Fruit fly (Drosophila melanogaster): ENCODE results near the gene CG43232.

Gene CG43232

DNA sequence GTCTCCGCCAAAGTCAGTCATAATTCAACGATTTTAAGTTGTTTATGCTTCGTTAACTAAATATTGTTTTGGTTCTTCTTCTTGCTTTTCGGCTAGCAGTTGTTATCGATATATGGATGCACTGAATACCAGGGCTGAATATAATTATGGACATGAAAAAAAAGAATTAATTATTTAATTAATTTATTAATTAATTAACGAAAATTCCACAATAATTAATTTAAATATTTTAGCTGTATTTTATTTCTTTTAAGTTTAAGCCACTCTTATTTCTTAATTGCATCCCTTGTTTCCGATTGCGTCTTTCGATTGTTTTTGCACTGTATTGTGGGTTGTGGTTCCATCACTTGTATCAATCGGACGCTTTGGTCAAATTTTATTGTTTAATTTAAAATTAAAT is 18.2 kb downstream of the CG43232 start, which contains the start of the genes Gas41 and SA1 (continued):
- TF ChIP-seq gce (GFP tag; IDR thresholded peaks at IDR 0.05): peak; percentile 67; the same call in 1 of the 3 replicates
- no peak for TF ChIP-seq Stat92E (GFP tag; optimal IDR thresholded peaks at IDR 0.05)
- TF ChIP-seq CG34376 (GFP tag; optimal IDR thresholded peaks at IDR 0.05): peak; percentile 49
- TF ChIP-seq Poxn (GFP tag; IDR thresholded peaks at IDR 0.05): no peak
- no peak for TF ChIP-seq Hr39 (optimal IDR thresholded peaks at IDR 0.05)
- TF ChIP-seq CG7556 (GFP tag; optimal IDR thresholded peaks at IDR 0.05): peak; percentile 78
- TF ChIP-seq CG10274 (GFP tag; optimal IDR thresholded peaks at IDR 0.05): no peak
- TF ChIP-seq Myb (GFP tag; optimal IDR thresholded peaks at IDR 0.05): no peak
- TF ChIP-seq ems (GFP tag; optimal IDR thresholded peaks at IDR 0.05): no peak
- peak; percentile 81 for TF ChIP-seq fd102C (GFP tag; optimal IDR thresholded peaks at IDR 0.05)
- peak; percentile 30 for TF ChIP-seq CG9797 (GFP tag; optimal IDR thresholded peaks at IDR 0.05)
- peak; percentile 67 for TF ChIP-seq chm (GFP tag; IDR thresholded peaks at IDR 0.05)
- peak; percentile 64 for TF ChIP-seq grau (tag; optimal IDR thresholded peaks at IDR 0.05)
- peak; percentile 63 for TF ChIP-seq chn (GFP tag; optimal IDR thresholded peaks at IDR 0.05)
- peak; percentile 68; the same call in 1 of the 2 replicates for TF ChIP-seq hbn (GFP tag; IDR thresholded peaks at IDR 0.05; ENCODE audit: partially characterized antibody)
- TF ChIP-seq CG12769 (tag; optimal IDR thresholded peaks at IDR 0.05): no peak
- no peak for TF ChIP-seq CG1529 (GFP tag; optimal IDR thresholded peaks at IDR 0.05)
- TF ChIP-seq hb (GFP tag; IDR thresholded peaks at IDR 0.05; ENCODE audit: partially characterized antibody): peak; percentile 69
- TF ChIP-seq dmrt11E (tag; optimal IDR thresholded peaks at IDR 0.05): peak; percentile 82
- TF ChIP-seq CG32767 (GFP tag; IDR thresholded peaks at IDR 0.05): peak; percentile 70; the same call in 1 of the 2 replicates
- peak; percentile 89 for TF ChIP-seq lilli (GFP tag; optimal IDR thresholded peaks at IDR 0.05)
- TF ChIP-seq slou (GFP tag; optimal IDR thresholded peaks at IDR 0.05): no peak
- TF ChIP-seq Neu2 (GFP tag; optimal IDR thresholded peaks at IDR 0.05; ENCODE audit: borderline replicate concordance): no peak
- peak; percentile 96 for TF ChIP-seq CG2712 (tag; optimal IDR thresholded peaks at IDR 0.05)
- peak; percentile 74 for TF ChIP-seq CG7745 (tag; optimal IDR thresholded peaks at IDR 0.05)
- no peak for TF ChIP-seq CG5245 (GFP tag; optimal IDR thresholded peaks at IDR 0.05)
- TF ChIP-seq CG12104 (GFP tag; optimal IDR thresholded peaks at IDR 0.05): no peak
- peak; percentile 84 for TF ChIP-seq HmgZ (tag; optimal IDR thresholded peaks at IDR 0.05)
- TF ChIP-seq Dip2 (GFP tag; IDR thresholded peaks at IDR 0.05): no peak
- no peak for TF ChIP-seq slp2 (GFP tag; optimal IDR thresholded peaks at IDR 0.05)
- peak; percentile 38; the same call in 2 of the 3 replicates for TF ChIP-seq CG14050 (GFP tag; IDR thresholded peaks at IDR 0.05)
- no peak for TF ChIP-seq Camta (GFP tag; optimal IDR thresholded peaks at IDR 0.05)
- TF ChIP-seq CG10654 (GFP tag; optimal IDR thresholded peaks at IDR 0.05): peak; percentile 78
- TF ChIP-seq crol (GFP tag; IDR thresholded peaks at IDR 0.05): no peak
- TF ChIP-seq Tbp (GFP tag; optimal IDR thresholded peaks at IDR 0.05): no peak
- no peak; the same call in 1 of the 3 replicates for TF ChIP-seq H15 (GFP tag; IDR thresholded peaks at IDR 0.05)
- TF ChIP-seq CG42726 (GFP tag; IDR thresholded peaks at IDR 0.05; ENCODE audit: partially characterized antibody): 0 out of 2 replicates have a peak, but pooled peaks have one; percentile 57
- TF ChIP-seq Xrp1 (GFP tag; IDR thresholded peaks at IDR 0.05): peak; percentile 94
- TF ChIP-seq Antp (GFP tag; optimal IDR thresholded peaks at IDR 0.05): peak; percentile 18
- TF ChIP-seq CG1792 (GFP tag; optimal IDR thresholded peaks at IDR 0.05): no peak
- TF ChIP-seq ase (GFP tag; IDR thresholded peaks at IDR 0.05): peak; percentile 81; the same call in 2 of the 3 replicates
- peak; percentile 34 for TF ChIP-seq Adf1 (GFP tag; IDR thresholded peaks at IDR 0.05)
- TF ChIP-seq croc (GFP tag; conservative IDR thresholded peaks at IDR 0.05): peak; percentile 66
- TF ChIP-seq Atf6 (GFP tag; IDR thresholded peaks at IDR 0.05): no peak
- peak; percentile 82 for TF ChIP-seq lbe (GFP tag; optimal IDR thresholded peaks at IDR 0.05)
- peak; percentile 84 for TF ChIP-seq CG3065 (GFP tag; optimal IDR thresholded peaks at IDR 0.05)
- peak; percentile 63 for TF ChIP-seq Ets65A (GFP tag)
- TF ChIP-seq CG6765 (GFP tag; optimal IDR thresholded peaks at IDR 0.05): peak; percentile 76
- TF ChIP-seq Hr3 (GFP tag; optimal IDR thresholded peaks at IDR 0.05): peak; percentile 94
- no peak for TF ChIP-seq unpg (GFP tag; optimal IDR thresholded peaks at IDR 0.05)
- TF ChIP-seq CG9437 (GFP tag; optimal IDR thresholded peaks at IDR 0.05): peak; percentile 78
- no peak for TF ChIP-seq rib (GFP tag; IDR thresholded peaks at IDR 0.05)
